Worm (Caenorhabditis elegans): ENCODE data around the gene F20G2.1.

ce11 chrV:13738374-13738773 lies 15.0 kb downstream of the F20G2.1 start, which contains the start of gene irg-5:
- no peak for TF ChIP-seq C17E4.6 (GFP tag; IDR thresholded peaks at IDR 0.05)
- no peak for TF ChIP-seq lsl-1 (GFP tag; optimal IDR thresholded peaks at IDR 0.05)
- no peak for TF ChIP-seq snpc-1.1 (tag; optimal IDR thresholded peaks at IDR 0.05; ENCODE audit: insufficient read depth)
- no peak for TF ChIP-seq ztf-3 (GFP tag; optimal IDR thresholded peaks at IDR 0.05)
- no peak for TF ChIP-seq zfh-2 (GFP tag; conservative IDR thresholded peaks at IDR 0.05)

Data from whole organism, young adult.